Worm (Caenorhabditis elegans) whole organism, L4/young adult: ENCODE measurements around the gene F52B10.3.

Source experiments
- W03F9.2 ChIP-seq: fragments of 150-350 bp; optimal IDR thresholded peaks from 2 replicates; lab custom pipeline; 2014; ENCODE audit warnings: missing biosample characterization, missing genetic modification characterization
- dao-5 ChIP-seq: sonication (generic microtip); optimal IDR thresholded peaks from 2 replicates; lab custom pipeline; 2016; ENCODE audit warnings: missing genotype, missing genetic modification characterization, moderate library complexity, missing compliant biosample characterization
- him-1 ChIP-seq: sonication (generic microtip); optimal IDR thresholded peaks from 2 replicates; lab custom pipeline; 2016; ENCODE audit warnings: missing genotype, missing genetic modification reagents, missing genetic modification characterization, missing compliant biosample characterization

The F52B10.3 gene

DNA sequence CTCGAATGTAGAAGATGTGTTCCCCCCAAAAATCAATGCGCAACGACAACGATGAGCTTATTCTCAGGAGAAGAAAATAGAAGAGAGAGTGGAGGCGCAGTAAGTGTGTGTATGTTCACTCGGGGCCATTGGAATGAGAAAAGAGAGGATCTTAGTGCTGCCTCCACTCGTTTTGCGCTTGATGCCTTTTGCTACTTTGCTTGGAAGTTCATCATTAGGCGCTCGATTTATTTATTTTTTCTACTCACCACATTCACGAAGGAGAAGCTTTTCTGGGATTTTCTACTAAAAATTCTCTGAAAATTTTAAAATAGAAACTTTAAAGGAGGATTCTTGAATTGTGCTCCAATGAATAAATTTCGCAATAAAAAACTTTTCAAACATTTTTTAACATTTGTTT, at the start of gene F52B10.3:
Gene F52B10.3 (minus strand): TSS at position 101 of the 400 bp plus-strand sequence.
- TF ChIP-seq W03F9.2 (tag; lab: Kevin White, UChicago) (no peak), him-1 (tag; lab: Kevin White, UChicago) (no peak), dao-5 (tag; lab: Kevin White, UChicago) (no peak)

- TF ChIP-seq him-1 (tag; lab: Kevin White, UChicago) (no peak), W03F9.2 (tag; lab: Kevin White, UChicago) (no peak), dao-5 (tag; lab: Kevin White, UChicago) (no peak)
Observed at ce11 chrX:2946508-2947005, 48.4 kb upstream of the F52B10.3 start, which contains the start of the genes Y41G9A.10 and Y41G9A.5. Y41G9A.10 (minus strand) TSS chrX:2946558. Y41G9A.5 (plus strand) TSS chrX:2946667.

ce11 chrX:2945950-2946349, 47.8 kb upstream of the F52B10.3 start:
- TF ChIP-seq dao-5 (tag; lab: Kevin White, UChicago): no peak
- no peak for TF ChIP-seq W03F9.2 (tag; lab: Kevin White, UChicago)
- TF ChIP-seq him-1 (tag; lab: Kevin White, UChicago): no peak

DNA sequence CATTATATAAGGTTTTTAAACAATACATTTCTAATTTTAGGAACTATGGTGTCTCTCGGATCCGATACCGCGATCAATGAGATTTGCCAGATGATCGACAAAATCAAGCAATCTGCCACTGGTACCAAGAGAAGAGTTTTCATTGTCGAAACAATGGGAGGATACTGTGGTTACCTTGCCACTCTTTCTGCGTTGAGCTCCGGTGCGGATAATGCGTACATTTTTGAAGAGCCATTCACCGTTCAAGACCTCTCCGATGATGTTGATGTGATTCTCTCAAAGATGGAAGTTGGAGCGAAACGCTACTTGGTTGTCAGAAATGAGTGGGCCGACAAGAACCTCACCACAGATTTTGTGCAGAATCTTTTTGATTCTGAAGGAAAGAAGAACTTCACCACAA, 45.5 kb upstream of the F52B10.3 start:
- TF ChIP-seq dao-5 (tag; lab: Kevin White, UChicago): no peak
- TF ChIP-seq W03F9.2 (tag; lab: Kevin White, UChicago): no peak
- no peak for TF ChIP-seq him-1 (tag; lab: Kevin White, UChicago)

ce11 chrX:2942327-2942726, 44.2 kb upstream of the F52B10.3 start:
- TF ChIP-seq dao-5 (tag; lab: Kevin White, UChicago): no peak
- no peak for TF ChIP-seq W03F9.2 (tag; lab: Kevin White, UChicago)
- no peak for TF ChIP-seq him-1 (tag; lab: Kevin White, UChicago)

DNA sequence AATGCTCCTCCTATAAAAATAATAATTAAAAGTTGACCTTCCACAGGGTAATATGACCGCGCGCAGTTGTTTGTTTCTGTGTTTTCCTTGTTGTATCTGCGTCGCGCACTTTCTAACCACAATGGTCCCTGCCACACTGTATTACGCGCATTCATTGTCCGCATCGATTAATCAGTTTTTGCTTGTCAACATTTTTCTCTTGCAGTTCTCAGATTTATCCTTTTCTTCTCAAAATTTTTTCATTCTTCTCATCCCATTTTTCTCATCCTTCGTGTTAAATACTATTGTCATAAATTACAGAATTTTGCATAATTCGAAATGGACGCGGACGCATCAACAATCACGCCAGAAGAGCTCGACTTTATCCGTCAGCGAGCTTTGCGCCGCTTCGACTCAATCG, 42.4 kb upstream of the F52B10.3 start, which contains the start of gene pfk-1.1:
Gene pfk-1.1 (plus strand): TSS at position 301 of the 400 bp plus-strand sequence.
- no peak for TF ChIP-seq dao-5 (tag; lab: Kevin White, UChicago)
- TF ChIP-seq him-1 (tag; lab: Kevin White, UChicago): no peak
- TF ChIP-seq W03F9.2 (tag; lab: Kevin White, UChicago): no peak

DNA sequence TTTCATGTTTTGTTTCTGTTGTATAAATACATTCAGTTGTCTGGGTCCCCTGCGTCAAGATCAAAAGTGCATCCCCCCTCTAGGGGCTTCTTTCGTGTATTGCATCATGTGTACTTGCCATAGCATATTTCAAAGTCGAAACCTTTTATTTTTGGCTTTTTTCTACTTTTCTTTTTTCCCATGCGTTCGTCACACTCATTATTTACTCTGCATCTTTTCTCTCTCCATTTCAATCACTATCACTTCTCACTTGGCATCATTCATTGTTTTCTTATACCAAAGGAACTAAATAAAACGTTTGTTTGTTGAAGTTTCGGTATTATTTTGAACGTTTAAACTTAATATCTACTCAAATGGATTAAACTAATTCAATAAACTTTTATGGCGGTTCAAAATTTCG, 41.4 kb upstream of the F52B10.3 start:
- TF ChIP-seq dao-5 (tag; lab: Kevin White, UChicago): no peak
- TF ChIP-seq W03F9.2 (tag; lab: Kevin White, UChicago): no peak
- TF ChIP-seq him-1 (tag; lab: Kevin White, UChicago): no peak

- TF ChIP-seq dao-5 (tag; lab: Kevin White, UChicago) (no peak), him-1 (tag; lab: Kevin White, UChicago) (no peak)
Observed at ce11 chrX:2939085-2939484, 40.9 kb upstream of the F52B10.3 start.

- TF ChIP-seq him-1 (tag; lab: Kevin White, UChicago) (no peak), W03F9.2 (tag; lab: Kevin White, UChicago) (no peak), dao-5 (tag; lab: Kevin White, UChicago) (no peak)
Observed at ce11 chrX:2933061-2933460, 34.9 kb upstream of the F52B10.3 start, which contains the start of gene fard-1. fard-1 (plus strand) TSS chrX:2933361.

- TF ChIP-seq dao-5 (tag; lab: Kevin White, UChicago) (no peak), W03F9.2 (tag; lab: Kevin White, UChicago) (no peak), him-1 (tag; lab: Kevin White, UChicago) (no peak)
Observed at ce11 chrX:2931852-2932251, 33.7 kb upstream of the F52B10.3 start.

- TF ChIP-seq W03F9.2 (tag; lab: Kevin White, UChicago) (no peak), dao-5 (tag; lab: Kevin White, UChicago) (no peak), him-1 (tag; lab: Kevin White, UChicago) (no peak)
Observed at ce11 chrX:2928089-2928488, 29.9 kb upstream of the F52B10.3 start.

DNA sequence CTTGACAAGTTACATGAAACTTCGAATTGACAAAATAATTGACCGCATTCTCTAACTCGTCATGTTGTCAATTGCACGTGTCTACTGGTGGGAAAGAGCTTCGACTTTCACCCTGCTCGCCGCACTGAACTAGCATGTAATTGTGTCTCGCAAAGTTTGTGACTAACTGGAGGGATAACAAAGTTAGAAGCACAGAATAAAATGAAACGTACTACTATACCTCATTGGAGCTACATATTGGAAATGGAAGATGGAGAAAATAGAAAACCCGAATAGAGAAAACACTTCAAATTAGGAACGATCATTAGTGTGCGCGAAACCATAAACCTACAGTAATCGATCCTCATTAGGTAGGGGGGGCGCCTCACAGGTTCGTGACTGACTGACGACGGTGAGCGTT, 29.4 kb upstream of the F52B10.3 start:
- TF ChIP-seq dao-5 (tag; lab: Kevin White, UChicago) (no peak), W03F9.2 (tag; lab: Kevin White, UChicago) (no peak), him-1 (tag; lab: Kevin White, UChicago) (no peak)

- TF ChIP-seq dao-5 (tag; lab: Kevin White, UChicago): no peak
- no peak for TF ChIP-seq him-1 (tag; lab: Kevin White, UChicago)
- TF ChIP-seq W03F9.2 (tag; lab: Kevin White, UChicago): no peak
Observed at ce11 chrX:2925950-2926349, 27.8 kb upstream of the F52B10.3 start.

DNA sequence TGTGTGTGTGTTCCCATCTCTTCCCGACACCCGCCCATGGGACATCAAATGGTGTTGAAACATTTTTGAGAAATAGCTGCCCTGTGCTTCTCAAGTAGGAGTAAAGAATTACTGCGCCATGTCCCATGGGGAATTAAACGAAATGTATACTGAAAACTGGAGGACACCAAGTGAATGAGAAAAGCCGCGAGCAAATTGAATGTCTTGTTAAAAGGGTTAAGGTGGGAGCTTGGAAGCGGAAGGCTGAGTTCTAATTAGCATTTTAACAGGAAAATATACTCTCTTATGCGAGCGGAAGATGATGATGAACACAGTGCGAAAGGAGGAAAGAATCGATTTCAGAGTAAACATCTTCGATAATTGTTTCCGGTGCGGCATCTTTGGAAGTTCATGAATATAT, 26.3 kb upstream of the F52B10.3 start:
- TF ChIP-seq W03F9.2 (tag; lab: Kevin White, UChicago): no peak
- TF ChIP-seq dao-5 (tag; lab: Kevin White, UChicago): no peak
- TF ChIP-seq him-1 (tag; lab: Kevin White, UChicago): no peak
